Worm (Caenorhabditis elegans) whole organism, L4/young adult: ENCODE data around the gene rbd-1.

ENCODE experiments used
- dao-5 ChIP-seq: sonication (generic microtip); optimal IDR thresholded peaks from 2 replicates; lab custom pipeline; 2016; ENCODE audit warnings: missing genotype, missing genetic modification characterization, moderate library complexity, missing compliant biosample characterization
- him-1 ChIP-seq: sonication (generic microtip); optimal IDR thresholded peaks from 2 replicates; lab custom pipeline; 2016; ENCODE audit warnings: missing genotype, missing genetic modification reagents, missing genetic modification characterization, missing compliant biosample characterization

ce11 chrIV:12757470-12757869, 32.7 kb downstream of the rbd-1 start, which contains the start of gene flp-9:
- no peak for TF ChIP-seq dao-5 (tag; lab: Kevin White, UChicago)
- TF ChIP-seq him-1 (tag; lab: Kevin White, UChicago): no peak
